Worm (Caenorhabditis elegans): Measurements from ENCODE around the gene K08D8.3.
A peak's percentile ranks its signal among the peaks of the same experiment; 100 is the strongest.

K08D8.3 gene

ce11 chrIV:12901602-12902001 lies 4.9 kb downstream of the K08D8.3 start (continued):
- TF ChIP-seq lin-15B (tag; optimal IDR thresholded peaks at IDR 0.05), result no peak
- TF ChIP-seq lin-13 (GFP tag; optimal IDR thresholded peaks at IDR 0.05), result no peak
- TF ChIP-seq ceh-20 (GFP tag; IDR thresholded peaks at IDR 0.05), result no peak
- TF ChIP-seq F26F4.8 (GFP tag; conservative IDR thresholded peaks at IDR 0.05), result no peak
- TF ChIP-seq ceh-82 (tag; optimal IDR thresholded peaks at IDR 0.05), result no peak
- no peak for TF ChIP-seq dpl-1 (GFP tag; optimal IDR thresholded peaks at IDR 0.05)
- TF ChIP-seq php-3 (GFP tag; IDR thresholded peaks at IDR 0.05), result no peak
- TF ChIP-seq dmd-6 (GFP tag; IDR thresholded peaks at IDR 0.05), result peak; percentile 81

- TF ChIP-seq F10B5.3 (tag; optimal IDR thresholded peaks at IDR 0.05), result no peak
- TF ChIP-seq fos-1 (tag; optimal IDR thresholded peaks at IDR 0.05), result no peak
- TF ChIP-seq Y105C5A.15 (GFP tag; IDR thresholded peaks at IDR 0.05), result no peak
- no peak for TF ChIP-seq madf-5 (GFP tag; IDR thresholded peaks at IDR 0.05)
- TF ChIP-seq nhr-42 (GFP tag; IDR thresholded peaks at IDR 0.05), result no peak
- TF ChIP-seq zfp-2 (tag; optimal IDR thresholded peaks at IDR 0.05), result no peak
- TF ChIP-seq daf-16 (GFP tag; optimal IDR thresholded peaks at IDR 0.05), result no peak
- peak; percentile 9 for TF ChIP-seq daf-16 (tag; optimal IDR thresholded peaks at IDR 0.05)
Observed at ce11 chrIV:12900267-12900666, 6.2 kb downstream of the K08D8.3 start, which contains the start of gene K08D8.10. Gene K08D8.10, plus strand, starts transcription at chrIV:12900567.

- TF ChIP-seq arid-1 (GFP tag; conservative IDR thresholded peaks at IDR 0.05), result no peak
- TF ChIP-seq ceh-28 (tag; optimal IDR thresholded peaks at IDR 0.05), result no peak
- no peak for TF ChIP-seq hmg-1.1 (GFP tag; IDR thresholded peaks at IDR 0.05)
- no peak for TF ChIP-seq fos-1 (tag; optimal IDR thresholded peaks at IDR 0.05)
- TF ChIP-seq daf-16 (GFP tag; optimal IDR thresholded peaks at IDR 0.05), result no peak
- no peak for TF ChIP-seq daf-16 (tag; optimal IDR thresholded peaks at IDR 0.05)
- TF ChIP-seq F44E2.7 (GFP tag; IDR thresholded peaks at IDR 0.05), result no peak
- no peak for TF ChIP-seq pha-4 (GFP tag; IDR thresholded peaks at IDR 0.05)
- no peak for TF ChIP-seq pha-4 (tag; optimal IDR thresholded peaks at IDR 0.05)
- TF ChIP-seq egl-43 (GFP tag; IDR thresholded peaks at IDR 0.05), result no peak
- no peak for TF ChIP-seq nhr-6 (tag; optimal IDR thresholded peaks at IDR 0.05)
- TF ChIP-seq cey-2 (tag; optimal IDR thresholded peaks at IDR 0.05; ENCODE audit: borderline replicate concordance, insufficient read depth), result no peak
- TF ChIP-seq spr-3 (GFP tag; optimal IDR thresholded peaks at IDR 0.05), result no peak
- no peak for TF ChIP-seq F10B5.3 (tag; optimal IDR thresholded peaks at IDR 0.05)
- TF ChIP-seq Y105C5A.15 (GFP tag; IDR thresholded peaks at IDR 0.05), result no peak
- TF ChIP-seq T20F7.1 (GFP tag; optimal IDR thresholded peaks at IDR 0.05), result no peak
- no peak for TF ChIP-seq unc-130 (GFP tag; optimal IDR thresholded peaks at IDR 0.05)
- no peak for TF ChIP-seq dmd-9 (GFP tag; IDR thresholded peaks at IDR 0.05)
- no peak for TF ChIP-seq php-3 (GFP tag; IDR thresholded peaks at IDR 0.05)
- TF ChIP-seq ceh-44 (GFP tag; IDR thresholded peaks at IDR 0.05), result no peak
- no peak for TF ChIP-seq nhr-10 (tag; optimal IDR thresholded peaks at IDR 0.05)
- no peak for TF ChIP-seq nhr-48 (tag; optimal IDR thresholded peaks at IDR 0.05)
Observed at ce11 chrIV:12899392-12899791, 7.1 kb downstream of the K08D8.3 start, which contains the start of gene K08D8.9. Gene K08D8.9, plus strand, starts transcription at chrIV:12899692.

ce11 chrIV:12898823-12899222 lies 7.6 kb downstream of the K08D8.3 start:
- TF ChIP-seq daf-16 (GFP tag; optimal IDR thresholded peaks at IDR 0.05), result no peak
- peak; percentile 38 for TF ChIP-seq daf-16 (tag; optimal IDR thresholded peaks at IDR 0.05)
- no peak for TF ChIP-seq sdz-12 (GFP tag; optimal IDR thresholded peaks at IDR 0.05)
- peak; percentile 59 for TF ChIP-seq nhr-28 (tag; optimal IDR thresholded peaks at IDR 0.05)

- TF ChIP-seq tra-1 (GFP tag; IDR thresholded peaks at IDR 0.05), result no peak
- TF ChIP-seq zip-11 (GFP tag; IDR thresholded peaks at IDR 0.05), result no peak
- TF ChIP-seq lin-15B (tag; optimal IDR thresholded peaks at IDR 0.05), result no peak
- TF ChIP-seq unc-62 (GFP tag; optimal IDR thresholded peaks at IDR 0.05 in 1 of 2), result peak in 1 of 2 experiments; percentile 74
- no peak for TF ChIP-seq unc-62 (tag; optimal IDR thresholded peaks at IDR 0.05)
- no peak for TF ChIP-seq nhr-11 (tag; optimal IDR thresholded peaks at IDR 0.05)
- TF ChIP-seq nhr-48 (tag; optimal IDR thresholded peaks at IDR 0.05), result no peak
- TF ChIP-seq ceh-32 (tag; optimal IDR thresholded peaks at IDR 0.05; ENCODE audit: poor library complexity), result no peak
- no peak for TF ChIP-seq gei-8 (GFP tag; optimal IDR thresholded peaks at IDR 0.05)
- no peak for TF ChIP-seq zfp-2 (tag; optimal IDR thresholded peaks at IDR 0.05)
- no peak for TF ChIP-seq daf-16 (GFP tag; optimal IDR thresholded peaks at IDR 0.05)
- peak; percentile 17 for TF ChIP-seq daf-16 (tag; optimal IDR thresholded peaks at IDR 0.05)
- no peak for TF ChIP-seq daf-12 (tag; optimal IDR thresholded peaks at IDR 0.05)
Observed at ce11 chrIV:12897146-12897545, 9.3 kb downstream of the K08D8.3 start.
